Worm (Caenorhabditis elegans) whole organism, late embryonic: ENCODE results near the gene cst-1.

Experiments
- C08G9.2 ChIP-seq: sonication (generic microtip); optimal IDR thresholded peaks from 2 replicates; lab custom pipeline; 2016; ENCODE audit warnings: mild to moderate bottlenecking, missing genetic modification characterization, moderate library complexity, missing compliant biosample characterization
- F13H6.1 ChIP-seq: sonication (generic microtip); optimal IDR thresholded peaks from 2 replicates; lab custom pipeline; 2016; ENCODE audit warnings: missing genetic modification characterization, missing compliant biosample characterization
- K02D7.2 ChIP-seq: sonication (generic microtip); optimal IDR thresholded peaks from 2 replicates; lab custom pipeline; 2017; ENCODE audit warnings: mild to moderate bottlenecking, missing genetic modification characterization, missing compliant biosample characterization
- K09A11.1 ChIP-seq: sonication (generic microtip); optimal IDR thresholded peaks from 2 replicates; lab custom pipeline; 2017; ENCODE audit warnings: antibody characterized with exemption, mild to moderate bottlenecking, missing genetic modification characterization, missing compliant biosample characterization; ENCODE audit not compliant: insufficient read depth
- T23F11.4 ChIP-seq: fragments of 200-800 bp; sonication (Bioruptor generic); optimal IDR thresholded peaks from 2 replicates; lab custom pipeline; 2018; ENCODE audit warnings: mild to moderate bottlenecking, missing genetic modification characterization, missing compliant biosample characterization
- Y22D7AL.16 ChIP-seq: sonication (generic microtip); optimal IDR thresholded peaks from 2 replicates; lab custom pipeline; 2016; ENCODE audit warnings: missing genetic modification characterization, missing compliant biosample characterization
- ama-1 ChIP-seq: fragments of 150-350 bp; optimal IDR thresholded peaks from 2 replicates; lab custom pipeline; 2014
- ceh-19 ChIP-seq: fragments of 200-800 bp; sonication (Bioruptor generic); optimal IDR thresholded peaks from 2 replicates; lab custom pipeline; 2018; ENCODE audit warnings: mild to moderate bottlenecking, missing genetic modification characterization, missing compliant biosample characterization
- ceh-2 ChIP-seq: sonication (generic microtip); optimal IDR thresholded peaks from 2 replicates; lab custom pipeline; 2016; ENCODE audit warnings: missing genotype, missing genetic modification characterization, missing compliant biosample characterization
- ceh-22 ChIP-seq: sonication (generic microtip); optimal IDR thresholded peaks from 2 replicates; lab custom pipeline; 2017; ENCODE audit warnings: missing biosample characterization, missing genetic modification characterization
- ceh-24 ChIP-seq: sonication (generic microtip); optimal IDR thresholded peaks from 2 replicates; lab custom pipeline; 2016; ENCODE audit warnings: mild to moderate bottlenecking, missing genetic modification characterization, missing compliant biosample characterization
- ceh-30 ChIP-seq: fragments of 150-350 bp; optimal IDR thresholded peaks from 2 replicates; lab custom pipeline; 2014; ENCODE audit warnings: missing biosample characterization, missing genetic modification characterization
- ceh-31 ChIP-seq: sonication (generic microtip); optimal IDR thresholded peaks from 2 replicates; lab custom pipeline; 2016; ENCODE audit warnings: missing genetic modification characterization, missing compliant biosample characterization
- ceh-34 ChIP-seq: sonication (generic microtip); optimal IDR thresholded peaks from 2 replicates; lab custom pipeline; 2016; ENCODE audit warnings: mild to moderate bottlenecking, missing genetic modification characterization, missing compliant biosample characterization
- ceh-48 ChIP-seq: sonication (generic microtip); optimal IDR thresholded peaks from 2 replicates; lab custom pipeline; 2016; ENCODE audit warnings: missing genetic modification characterization, inconsistent platforms, missing compliant biosample characterization
- ceh-9 ChIP-seq: sonication (generic microtip); optimal IDR thresholded peaks from 2 replicates; lab custom pipeline; 2016; ENCODE audit warnings: mild to moderate bottlenecking, missing genetic modification characterization, inconsistent platforms, missing compliant biosample characterization
- che-1 ChIP-seq: sonication (generic microtip); optimal IDR thresholded peaks from 2 replicates; lab custom pipeline; 2016; ENCODE audit warnings: mild to moderate bottlenecking, missing genetic modification characterization, missing compliant biosample characterization
- dmd-4 ChIP-seq: sonication (generic microtip); optimal IDR thresholded peaks from 2 replicates; lab custom pipeline; 2016; ENCODE audit warnings: borderline replicate concordance, missing genetic modification characterization, missing compliant biosample characterization
- dve-1 ChIP-seq: sonication (generic microtip); optimal IDR thresholded peaks from 2 replicates; lab custom pipeline; 2017; ENCODE audit warnings: antibody characterized with exemption, mild to moderate bottlenecking, missing genetic modification characterization, missing compliant biosample characterization
- elt-2 ChIP-seq: sonication (generic microtip); optimal IDR thresholded peaks from 2 replicates; lab custom pipeline; 2016; ENCODE audit warnings: missing genetic modification reagents, missing genetic modification characterization, missing compliant biosample characterization
- elt-4 ChIP-seq: sonication (generic microtip); optimal IDR thresholded peaks from 2 replicates; lab custom pipeline; 2016; ENCODE audit warnings: missing genetic modification characterization, missing compliant biosample characterization
- ets-4 ChIP-seq: sonication (generic microtip); optimal IDR thresholded peaks from 2 replicates; lab custom pipeline; 2016; ENCODE audit warnings: missing genetic modification characterization, missing compliant biosample characterization
- fax-1 ChIP-seq: sonication (generic microtip); optimal IDR thresholded peaks from 2 replicates; lab custom pipeline; 2016; ENCODE audit warnings: missing genotype, missing genetic modification characterization, missing compliant biosample characterization
- gmeb-2 ChIP-seq: sonication (generic microtip); optimal IDR thresholded peaks from 2 replicates; lab custom pipeline; 2016; ENCODE audit warnings: missing genetic modification characterization, inconsistent platforms, missing compliant biosample characterization
- hlh-13 ChIP-seq: fragments of 200-800 bp; sonication (Bioruptor generic); optimal IDR thresholded peaks from 2 replicates; lab custom pipeline; 2018; ENCODE audit warnings: mild to moderate bottlenecking, missing genetic modification characterization, missing compliant biosample characterization
- hlh-15 ChIP-seq: sonication (generic microtip); optimal IDR thresholded peaks from 2 replicates; lab custom pipeline; 2016; ENCODE audit warnings: missing genetic modification characterization, missing compliant biosample characterization
- hlh-30 ChIP-seq: sonication (generic microtip); optimal IDR thresholded peaks from 2 replicates; lab custom pipeline; 2017; ENCODE audit warnings: antibody characterized with exemption, missing genetic modification characterization, missing compliant biosample characterization; ENCODE audit not compliant: insufficient read depth
- hlh-6 ChIP-seq: sonication (generic microtip); optimal IDR thresholded peaks from 2 replicates; lab custom pipeline; 2016; ENCODE audit warnings: missing genotype, missing genetic modification characterization, missing compliant biosample characterization
- hlh-8 ChIP-seq: sonication (generic microtip); optimal IDR thresholded peaks from 2 replicates; lab custom pipeline; 2016; ENCODE audit warnings: missing genotype, missing genetic modification characterization, missing compliant biosample characterization
- lim-6 ChIP-seq: sonication (generic microtip); optimal IDR thresholded peaks from 2 replicates; lab custom pipeline; 2016; ENCODE audit warnings: missing genetic modification characterization, missing compliant biosample characterization
- lin-11 ChIP-seq: fragments of 200-800 bp; sonication (Bioruptor generic); optimal IDR thresholded peaks from 2 replicates; lab custom pipeline; 2018; ENCODE audit warnings: mild to moderate bottlenecking, missing genetic modification characterization, missing compliant biosample characterization
- madf-2 ChIP-seq: sonication (generic microtip); optimal IDR thresholded peaks from 2 replicates; lab custom pipeline; 2017; ENCODE audit warnings: missing genetic modification characterization, missing compliant biosample characterization
- nfya-1 ChIP-seq: sonication (generic microtip); optimal IDR thresholded peaks from 2 replicates; lab custom pipeline; 2017; ENCODE audit warnings: missing genetic modification characterization, mild to moderate bottlenecking, missing compliant biosample characterization, antibody characterized with exemption, moderate library complexity
- nhr-232 ChIP-seq: sonication (generic microtip); optimal IDR thresholded peaks from 2 replicates; lab custom pipeline; 2016; ENCODE audit warnings: missing genetic modification characterization, missing compliant biosample characterization
- odd-2 ChIP-seq: sonication (generic microtip); optimal IDR thresholded peaks from 2 replicates; lab custom pipeline; 2017; ENCODE audit warnings: antibody characterized with exemption, mild to moderate bottlenecking, missing genetic modification characterization, missing compliant biosample characterization
- pag-3 ChIP-seq: sonication (generic microtip); optimal IDR thresholded peaks from 2 replicates; lab custom pipeline; 2016; ENCODE audit warnings: missing compliant biosample characterization, missing genetic modification characterization, borderline replicate concordance
- pat-9 ChIP-seq: fragments of 200-800 bp; sonication (Bioruptor generic); optimal IDR thresholded peaks from 2 replicates; lab custom pipeline; 2018; ENCODE audit warnings: mild to moderate bottlenecking, missing genetic modification characterization, moderate library complexity, missing compliant biosample characterization
- pax-1 ChIP-seq: fragments of 150-350 bp; optimal IDR thresholded peaks from 2 replicates; lab custom pipeline; 2014; ENCODE audit warnings: missing biosample characterization, missing genetic modification characterization
- pha-2 ChIP-seq: sonication (generic microtip); optimal IDR thresholded peaks from 2 replicates; lab custom pipeline; 2017; ENCODE audit warnings: mild to moderate bottlenecking, missing genetic modification characterization, missing compliant biosample characterization
- pha-4 ChIP-seq: fragments of 150-350 bp; optimal IDR thresholded peaks from 2 replicates; lab custom pipeline; 2018; ENCODE audit warnings: missing biosample characterization, missing genetic modification reagents, missing genetic modification characterization
- pqm-1 ChIP-seq: sonication (generic microtip); optimal IDR thresholded peaks from 2 replicates; lab custom pipeline; 2016; ENCODE audit warnings: missing genetic modification characterization, missing compliant biosample characterization
- pros-1 ChIP-seq: fragments of 150-350 bp; optimal IDR thresholded peaks from 2 replicates; lab custom pipeline; 2014; ENCODE audit warnings: missing biosample characterization, missing genetic modification reagents, missing genetic modification characterization
- ref-2 ChIP-seq: sonication (generic microtip); optimal IDR thresholded peaks from 2 replicates; lab custom pipeline; 2016; ENCODE audit warnings: missing genetic modification characterization, missing compliant biosample characterization
- rnt-1 ChIP-seq: sonication (generic microtip); optimal IDR thresholded peaks from 2 replicates; lab custom pipeline; 2016; ENCODE audit warnings: missing genetic modification characterization, missing compliant biosample characterization
- sdc-2 ChIP-seq: sonication (generic microtip); optimal IDR thresholded peaks from 2 replicates; lab custom pipeline; 2016; ENCODE audit warnings: missing genotype, missing genetic modification characterization, missing compliant biosample characterization
- sox-2 ChIP-seq: fragments of 200-800 bp; sonication (Bioruptor generic); IDR thresholded peaks from 2 replicates; pipeline ENCODE4 v1.3.6; 2022; ENCODE audit warnings: missing genetic modification reagents, missing genetic modification characterization, missing compliant biosample characterization
- sox-4 ChIP-seq: sonication (generic microtip); optimal IDR thresholded peaks from 2 replicates; lab custom pipeline; 2017; ENCODE audit warnings: mild to moderate bottlenecking, missing genetic modification characterization, inconsistent platforms, missing compliant biosample characterization
- syd-9 ChIP-seq: sonication (generic microtip); optimal IDR thresholded peaks from 2 replicates; lab custom pipeline; 2016; ENCODE audit warnings: mild to moderate bottlenecking, missing genetic modification characterization, moderate library complexity, missing compliant biosample characterization
- tbx-2 ChIP-seq: sonication (generic microtip); optimal IDR thresholded peaks from 2 replicates; lab custom pipeline; 2016; ENCODE audit warnings: missing genetic modification characterization, missing compliant biosample characterization
- ttx-3 ChIP-seq: sonication (generic microtip); optimal IDR thresholded peaks from 2 replicates; lab custom pipeline; 2016; ENCODE audit warnings: missing genetic modification reagents, missing genetic modification characterization, missing compliant biosample characterization
- unc-42 ChIP-seq: sonication (generic microtip); optimal IDR thresholded peaks from 2 replicates; lab custom pipeline; 2016; ENCODE audit warnings: missing genotype, missing genetic modification characterization, missing compliant biosample characterization
- unc-86 ChIP-seq: sonication (generic microtip); optimal IDR thresholded peaks from 2 replicates; lab custom pipeline; 2016; ENCODE audit warnings: missing genetic modification characterization, missing compliant biosample characterization
- zip-5 ChIP-seq: sonication (generic microtip); optimal IDR thresholded peaks from 2 replicates; lab custom pipeline; 2016; ENCODE audit warnings: missing genetic modification characterization, missing compliant biosample characterization
- ztf-16 ChIP-seq: sonication (generic microtip); optimal IDR thresholded peaks from 2 replicates; lab custom pipeline; 2017; ENCODE audit warnings: missing genetic modification characterization, missing compliant biosample characterization

The cst-1 gene

ce11 chrX:4307559-4308005 is 31.9 kb upstream of the cst-1 start:
- TF ChIP-seq nhr-232 (tag; lab: Kevin White, UChicago) (no peak), dmd-4 (tag; lab: Kevin White, UChicago) (no peak), rnt-1 (no peak), elt-2 (tag; lab: Kevin White, UChicago) (no peak), Y22D7AL.16 (tag; lab: Kevin White, UChicago) (no peak), ceh-9 (tag; lab: Kevin White, UChicago) (no peak), ceh-48 (peak; percentile 64), sox-2 (GFP tag; lab: Robert Waterston, UW) (no peak), madf-2 (tag; lab: Kevin White, UChicago) (no peak), ceh-34 (tag; lab: Kevin White, UChicago) (peak; percentile 26), che-1 (tag; lab: Kevin White, UChicago) (no peak), ceh-30 (tag; lab: Kevin White, UChicago) (no peak), ceh-2 (no peak), gmeb-2 (tag; lab: Kevin White, UChicago) (no peak), ceh-31 (peak; percentile 65), F13H6.1 (no peak), ceh-24 (tag; lab: Kevin White, UChicago) (no peak), ztf-16 (tag; lab: Kevin White, UChicago) (no peak), dve-1 (tag; lab: Kevin White, UChicago) (no peak), lim-6 (tag; lab: Kevin White, UChicago) (no peak), nfya-1 (tag; lab: Kevin White, UChicago) (peak; percentile 13), K09A11.1 (no peak), K02D7.2 (no peak), zip-5 (tag; lab: Kevin White, UChicago) (no peak), odd-2 (tag; lab: Kevin White, UChicago) (no peak), ama-1 (lab: Kevin White, UChicago) (no peak), hlh-8 (tag; lab: Kevin White, UChicago) (no peak), pag-3 (tag; lab: Kevin White, UChicago) (no peak), syd-9 (tag; lab: Kevin White, UChicago) (no peak), ceh-22 (tag; lab: Kevin White, UChicago) (no peak), pax-1 (tag; lab: Kevin White, UChicago) (no peak), fax-1 (tag; lab: Kevin White, UChicago) (no peak), pat-9 (tag; lab: Kevin White, UChicago) (no peak), unc-86 (tag; lab: Kevin White, UChicago) (peak; percentile 5), sdc-2 (tag; lab: Kevin White, UChicago) (peak; percentile 47), ref-2 (peak; percentile 32), hlh-15 (tag; lab: Kevin White, UChicago) (no peak), pqm-1 (tag; lab: Kevin White, UChicago) (no peak), pha-4 (tag; lab: Kevin White, UChicago) (no peak), hlh-13 (GFP tag; lab: Kevin White, UChicago) (no peak), tbx-2 (tag; lab: Kevin White, UChicago) (no peak), ceh-19 (GFP tag; lab: Kevin White, UChicago) (no peak), pros-1 (tag; lab: Kevin White, UChicago) (no peak), pha-2 (tag; lab: Kevin White, UChicago) (no peak), hlh-6 (tag; lab: Kevin White, UChicago) (no peak), lin-11 (tag; lab: Kevin White, UChicago) (no peak), sox-4 (no peak), C08G9.2 (no peak), ets-4 (no peak), T23F11.4 (GFP tag; lab: Kevin White, UChicago) (no peak), unc-42 (peak; percentile 18), elt-4 (tag; lab: Kevin White, UChicago) (no peak), hlh-30 (tag; lab: Kevin White, UChicago) (no peak), ttx-3 (tag; lab: Kevin White, UChicago) (peak; percentile 24)
